Worm (Caenorhabditis elegans): ENCODE results near the gene dnj-16.

The dnj-16 gene

ce11 chrIII:4160937-4161336, 30.0 kb upstream of the dnj-16 start, which contains the start of gene C01G12.16:
TSS of gene C01G12.16 (plus strand) at chrIII:4161237.
- no peak for TF ChIP-seq ccch-3 (GFP tag; optimal IDR thresholded peaks at IDR 0.05)
- no peak for TF ChIP-seq F37B4.10 (GFP tag; IDR thresholded peaks at IDR 0.05)
- no peak for TF ChIP-seq attf-6 (GFP tag; IDR thresholded peaks at IDR 0.05)
- no peak for TF ChIP-seq mes-4 (tag; optimal IDR thresholded peaks at IDR 0.05)
- no peak for TF ChIP-seq die-1 (tag; optimal IDR thresholded peaks at IDR 0.05)
- no peak for TF ChIP-seq hmg-20 (GFP tag; IDR thresholded peaks at IDR 0.05)
- TF ChIP-seq T07F8.4 (tag; optimal IDR thresholded peaks at IDR 0.05): no peak
- TF ChIP-seq tbp1 (GFP tag; optimal IDR thresholded peaks at IDR 0.05): no peak
- no peak for TF ChIP-seq ztf-18 (tag; optimal IDR thresholded peaks at IDR 0.05)
- TF ChIP-seq ztf-28 (GFP tag; IDR thresholded peaks at IDR 0.05): no peak

ce11 chrIII:4164071-4164470, 26.9 kb upstream of the dnj-16 start, which contains the start of gene C16C10.8:
TSS of gene C16C10.8 (minus strand) at chrIII:4164171.
- TF ChIP-seq die-1 (tag; optimal IDR thresholded peaks at IDR 0.05) (no peak), ZK185.1 (tag; optimal IDR thresholded peaks at IDR 0.05; ENCODE audit: poor library complexity, severe bottlenecking) (no peak)

- TF ChIP-seq nhr-90 (tag; optimal IDR thresholded peaks at IDR 0.05): no peak
- no peak for TF ChIP-seq madf-6 (GFP tag; IDR thresholded peaks at IDR 0.05)
- TF ChIP-seq B0035.1 (tag; optimal IDR thresholded peaks at IDR 0.05): no peak
- TF ChIP-seq Y56A3A.18 (GFP tag; IDR thresholded peaks at IDR 0.05): no peak
- TF ChIP-seq Y67H2A.10 (GFP tag; conservative IDR thresholded peaks at IDR 0.05): no peak
- no peak for TF ChIP-seq egl-44 (GFP tag; IDR thresholded peaks at IDR 0.05)
- TF ChIP-seq snpc-4 (GFP tag; optimal IDR thresholded peaks at IDR 0.05): no peak
- no peak for TF ChIP-seq snpc-4 (tag; optimal IDR thresholded peaks at IDR 0.05)
Observed at ce11 chrIII:4166745-4167144, 24.2 kb upstream of the dnj-16 start, which contains the start of gene rnf-5. TSS of gene rnf-5 (minus strand) at chrIII:4166845.

ce11 chrIII:4168665-4169064, 22.3 kb upstream of the dnj-16 start, which contains the start of gene ccdc-55:
TSS of gene ccdc-55 (minus strand) at chrIII:4168765.
- TF ChIP-seq F49E8.2 (tag; optimal IDR thresholded peaks at IDR 0.05; ENCODE audit: insufficient read depth) (no peak), C06A6.2 (GFP tag; conservative IDR thresholded peaks at IDR 0.05) (no peak), ceh-79 (tag; optimal IDR thresholded peaks at IDR 0.05) (no peak), Y53G8AR.9 (GFP tag; conservative IDR thresholded peaks at IDR 0.05) (no peak), dpl-1 (GFP tag; optimal IDR thresholded peaks at IDR 0.05) (no peak)

ce11 chrIII:4170903-4171377, 20.0 kb upstream of the dnj-16 start, which contains the start of the genes rnf-121 and C16C10.4:
TSS of gene rnf-121 (minus strand) at chrIII:4170953.
TSS of gene C16C10.4 (plus strand) at chrIII:4171336.
- TF ChIP-seq hlh-26 (GFP tag; conservative IDR thresholded peaks at IDR 0.05) (no peak), lin-35 (GFP tag; optimal IDR thresholded peaks at IDR 0.05) (peak in 1 of 3 experiments; percentile 25), F55B11.4 (tag; optimal IDR thresholded peaks at IDR 0.05; ENCODE audit: borderline replicate concordance, insufficient read depth) (no peak), repo-1 (tag; optimal IDR thresholded peaks at IDR 0.05) (peak; percentile 4), bed-1 (GFP tag; IDR thresholded peaks at IDR 0.05) (no peak), rpc-1 (optimal IDR thresholded peaks at IDR 0.05) (peak; percentile 56), rpc-1 (tag; optimal IDR thresholded peaks at IDR 0.05) (no peak), aptf-3 (GFP tag; IDR thresholded peaks at IDR 0.05) (no peak), cebp-1 (GFP tag; IDR thresholded peaks at IDR 0.05) (no peak), cebp-1 (tag; optimal IDR thresholded peaks at IDR 0.05) (peak; percentile 74), unc-130 (GFP tag; optimal IDR thresholded peaks at IDR 0.05) (peak; percentile 73), hrde-1 (tag; optimal IDR thresholded peaks at IDR 0.05; ENCODE audit: borderline replicate concordance) (peak; percentile 66), madf-8 (GFP tag; conservative IDR thresholded peaks at IDR 0.05) (peak; percentile 38), lsl-1 (GFP tag; optimal IDR thresholded peaks at IDR 0.05) (peak; percentile 47), F23B12.7 (tag; optimal IDR thresholded peaks at IDR 0.05; ENCODE audit: insufficient read depth) (peak; percentile 67), ztf-22 (GFP tag; optimal IDR thresholded peaks at IDR 0.05) (no peak), lin-40 (tag; optimal IDR thresholded peaks at IDR 0.05) (peak; percentile 46), hmg-20 (GFP tag; IDR thresholded peaks at IDR 0.05) (no peak), madf-6 (GFP tag; IDR thresholded peaks at IDR 0.05) (peak; percentile 82), attf-6 (GFP tag; IDR thresholded peaks at IDR 0.05) (no peak), unc-62 (GFP tag; optimal IDR thresholded peaks at IDR 0.05) (no peak), T07F8.4 (tag; optimal IDR thresholded peaks at IDR 0.05) (peak; percentile 15)
